Fruit fly (Drosophila melanogaster) whole organism, wandering third instar larva: ENCODE results near the gene Asator.

Experiments
- Abd-B ChIP-seq: fragments of >200 bp; optimal IDR thresholded peaks from 2 replicates; lab custom pipeline; 2017; ENCODE audit warnings: missing biosample characterization, missing genetic modification characterization
- CG32264 ChIP-seq: fragments of 200-800 bp; sonication (Bioruptor generic); optimal IDR thresholded peaks from 2 replicates; lab custom pipeline; 2016; ENCODE audit warnings: missing biosample characterization, missing genetic modification characterization
- CG9705 ChIP-seq: fragments of 200-800 bp; sonication (Bioruptor generic); optimal IDR thresholded peaks from 2 replicates; lab custom pipeline; 2018; ENCODE audit warnings: missing biosample characterization, mild to moderate bottlenecking, missing genetic modification characterization
- CrebA ChIP-seq: fragments of 200-800 bp; sonication (Bioruptor generic); optimal IDR thresholded peaks from 2 replicates; lab custom pipeline; 2016; ENCODE audit warnings: missing biosample characterization, mild to moderate bottlenecking, missing genetic modification characterization, borderline replicate concordance
- Dfd ChIP-seq: fragments of >200 bp; optimal IDR thresholded peaks from 2 replicates; lab custom pipeline; 2017; ENCODE audit warnings: missing biosample characterization, missing genetic modification characterization
- Dif ChIP-seq: fragments of 200-275, 200-300 bp; sonication (Bioruptor generic); optimal IDR thresholded peaks from 2 replicates; lab custom pipeline; 2018; ENCODE audit warnings: missing biosample characterization, missing genetic modification characterization; ENCODE audit not compliant: partially characterized antibody
- GATAd ChIP-seq: sonication (Bioruptor generic); optimal IDR thresholded peaks from 2 replicates; lab custom pipeline; 2016; ENCODE audit warnings: missing biosample characterization, missing genetic modification characterization
- HLH106 ChIP-seq: fragments of 200-800 bp; optimal IDR thresholded peaks from 3 replicates; lab custom pipeline; 2019; ENCODE audit warnings: missing biosample characterization, mild to moderate bottlenecking, missing genetic modification characterization, moderate library complexity
- Hnf4 ChIP-seq: fragments of 200-800 bp; sonication (Bioruptor generic); optimal IDR thresholded peaks from 2 replicates; lab custom pipeline; 2016; ENCODE audit warnings: missing biosample characterization, mild to moderate bottlenecking, missing genetic modification characterization
- Hr78 ChIP-seq: fragments of >200 bp; optimal IDR thresholded peaks from 2 replicates; lab custom pipeline; 2017; ENCODE audit warnings: missing biosample characterization, missing genetic modification characterization
- Hr83 ChIP-seq: fragments of 200-300 bp; sonication (Bioruptor generic); optimal IDR thresholded peaks from 2 replicates; lab custom pipeline; 2016; ENCODE audit warnings: missing biosample characterization, mild to moderate bottlenecking, missing genetic modification characterization, moderate library complexity; ENCODE audit not compliant: poor library complexity, severe bottlenecking
- Jra ChIP-seq: sonication (Bioruptor generic); optimal IDR thresholded peaks from 2 replicates; lab custom pipeline; 2016; ENCODE audit warnings: missing biosample characterization, missing genetic modification characterization
- Mio ChIP-seq: sonication (Bioruptor generic); optimal IDR thresholded peaks from 2 replicates; lab custom pipeline; 2016; ENCODE audit warnings: missing biosample characterization, missing genetic modification characterization
- Myc ChIP-seq: fragments of >200 bp; optimal IDR thresholded peaks from 2 replicates; lab custom pipeline; 2017
- N ChIP-seq: fragments of >200 bp; optimal IDR thresholded peaks from 2 replicates; lab custom pipeline; 2018; ENCODE audit warnings: missing biosample characterization, missing external identifiers, missing genetic modification characterization
- OdsH ChIP-seq: fragments of 200-800 bp; sonication (Bioruptor generic); optimal IDR thresholded peaks from 2 replicates; lab custom pipeline; 2016; ENCODE audit warnings: missing biosample characterization, mild to moderate bottlenecking, missing genetic modification characterization
- Rel ChIP-seq, 2 experiments: fragments of 200-800 bp; sonication (Bioruptor generic) in 1 of 2; optimal IDR thresholded peaks; 2 replicates in 1 of 2; 3 replicates in 1 of 2; lab custom pipeline; 2016 to 2019; ENCODE audit warnings: mild to moderate bottlenecking in 2 of 2, missing biosample characterization in 2 of 2, missing genetic modification characterization in 2 of 2, moderate library complexity in 1 of 2
- Sp1 ChIP-seq: fragments of 200-800 bp; sonication (Bioruptor generic); optimal IDR thresholded peaks from 3 replicates; lab custom pipeline; 2019; ENCODE audit warnings: missing biosample characterization, mild to moderate bottlenecking, missing genetic modification characterization, moderate library complexity
- Vsx2 ChIP-seq: fragments of 200-300, 225-300 bp; sonication (Bioruptor generic); optimal IDR thresholded peaks from 2 replicates; lab custom pipeline; 2018; ENCODE audit warnings: missing biosample characterization, missing genetic modification characterization; ENCODE audit not compliant: partially characterized antibody
- br ChIP-seq: fragments of 200-800 bp; sonication (Bioruptor generic); optimal IDR thresholded peaks from 2 replicates; lab custom pipeline; 2016; ENCODE audit warnings: missing biosample characterization, missing genetic modification characterization
- brk ChIP-seq: fragments of 200-800 bp; sonication (Bioruptor generic); optimal IDR thresholded peaks from 2 replicates; lab custom pipeline; 2016; ENCODE audit warnings: missing biosample characterization, mild to moderate bottlenecking, missing genetic modification characterization
- dl ChIP-seq, 2 experiments: fragments of 175-275, 200-275 bp in 1 of 2; fragments of 200-275 bp in 1 of 2; sonication (Bioruptor generic); optimal IDR thresholded peaks; lab custom pipeline; 2018; ENCODE audit warnings: mild to moderate bottlenecking in 2 of 2, missing biosample characterization in 2 of 2, missing genetic modification characterization in 2 of 2, moderate library complexity in 2 of 2; ENCODE audit not compliant: partially characterized antibody in 2 of 2, insufficient read depth in 1 of 2
- dmrt93B ChIP-seq: fragments of 200-800 bp; sonication (Bioruptor generic); optimal IDR thresholded peaks from 2 replicates; lab custom pipeline; 2018; ENCODE audit warnings: missing biosample characterization, mild to moderate bottlenecking, missing genetic modification characterization
- dsf ChIP-seq: sonication (Bioruptor generic); optimal IDR thresholded peaks from 2 replicates; lab custom pipeline; 2016; ENCODE audit warnings: missing biosample characterization, missing genetic modification characterization, borderline replicate concordance
- ey ChIP-seq: fragments of 200-800 bp; sonication (Bioruptor generic); optimal IDR thresholded peaks from 2 replicates; lab custom pipeline; 2016; ENCODE audit warnings: missing biosample characterization, missing genetic modification characterization
- foxo ChIP-seq, 2 experiments: fragments of 200-800 bp; sonication (Bioruptor generic); optimal IDR thresholded peaks; 2 replicates in 1 of 2; 3 replicates in 1 of 2; lab custom pipeline; 2016 to 2017; ENCODE audit warnings: missing biosample characterization in 2 of 2, missing genetic modification characterization in 2 of 2
- fru ChIP-seq: fragments of 200-800 bp; sonication (Bioruptor generic); optimal IDR thresholded peaks from 3 replicates; lab custom pipeline; 2016; ENCODE audit warnings: missing biosample characterization, mild to moderate bottlenecking, missing genetic modification characterization
- h ChIP-seq: fragments of 200-800 bp; sonication (Bioruptor generic); optimal IDR thresholded peaks from 3 replicates; lab custom pipeline; 2016; ENCODE audit warnings: missing biosample characterization, mild to moderate bottlenecking, missing genetic modification characterization
- jim ChIP-seq: fragments of 175-275, 200-325 bp; sonication (Bioruptor generic); optimal IDR thresholded peaks from 2 replicates; lab custom pipeline; 2016; ENCODE audit warnings: missing biosample characterization, mild to moderate bottlenecking, missing genetic modification characterization
- lola ChIP-seq: fragments of >200 bp; optimal IDR thresholded peaks from 2 replicates; lab custom pipeline; 2017; ENCODE audit warnings: missing biosample characterization, missing genetic modification characterization
- psq ChIP-seq: fragments of 200-800 bp; sonication (Bioruptor generic); optimal IDR thresholded peaks from 3 replicates; lab custom pipeline; 2017; ENCODE audit warnings: missing biosample characterization, mild to moderate bottlenecking, missing genetic modification characterization, moderate library complexity
- rgr ChIP-seq: fragments of 200-800 bp; sonication (Bioruptor generic); optimal IDR thresholded peaks from 3 replicates; lab custom pipeline; 2016; ENCODE audit warnings: missing biosample characterization, mild to moderate bottlenecking, missing genetic modification characterization
- sage ChIP-seq: fragments of 200-800 bp; sonication (Bioruptor generic); optimal IDR thresholded peaks from 2 replicates; lab custom pipeline; 2016; ENCODE audit warnings: missing biosample characterization, mild to moderate bottlenecking, missing genetic modification characterization
- sv ChIP-seq: fragments of 200-800 bp; sonication (Bioruptor generic); optimal IDR thresholded peaks from 3 replicates; lab custom pipeline; 2016; ENCODE audit warnings: missing biosample characterization, missing genetic modification characterization
- tai ChIP-seq: sonication (Bioruptor generic); optimal IDR thresholded peaks from 2 replicates; lab custom pipeline; 2016; ENCODE audit warnings: missing biosample characterization, missing genetic modification characterization
- usp ChIP-seq: fragments of >200 bp; optimal IDR thresholded peaks from 2 replicates; lab custom pipeline; 2017; ENCODE audit warnings: missing biosample characterization, missing genetic modification characterization
- woc ChIP-seq: sonication (Bioruptor generic); optimal IDR thresholded peaks from 2 replicates; lab custom pipeline; 2016; ENCODE audit warnings: missing biosample characterization, mild to moderate bottlenecking, missing genetic modification characterization

Asator gene

DNA sequence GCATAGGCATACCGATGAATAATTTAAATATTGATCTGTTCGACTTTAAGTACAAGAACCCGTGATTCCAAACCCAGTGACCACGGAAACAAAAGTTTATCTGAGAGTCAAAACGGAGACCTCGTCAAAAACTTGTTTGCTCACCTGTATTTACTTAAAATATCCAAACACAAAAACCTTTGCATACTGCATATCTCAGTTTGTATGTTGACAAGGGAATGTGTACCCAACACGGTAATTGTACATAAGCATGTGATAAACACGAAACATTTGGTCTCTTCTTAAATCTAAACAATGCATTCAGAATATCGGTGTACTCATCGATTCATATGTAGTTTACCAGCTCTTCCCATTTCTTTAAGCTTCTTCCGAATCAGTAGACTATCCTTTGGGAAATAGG, 8.9 kb upstream of the Asator start:
- TF ChIP-seq Hnf4 (GFP tag; lab: Kevin White, UChicago) (peak; percentile 89), Abd-B (GFP tag; lab: Kevin White, UChicago) (no peak), Dif (no peak), tai (GFP tag; lab: Kevin White, UChicago) (peak; percentile 84), br (GFP tag; lab: Kevin White, UChicago) (peak; percentile 74), GATAd (GFP tag; lab: Kevin White, UChicago) (peak; percentile 56), Hr83 (GFP tag; lab: Kevin White, UChicago) (peak; percentile 91), fru (GFP tag; lab: Kevin White, UChicago) (peak; percentile 64), Dfd (GFP tag; lab: Kevin White, UChicago) (no peak), dmrt93B (peak; percentile 49), jim (no peak), N (GFP tag; lab: Kevin White, UChicago) (no peak), CG9705 (GFP tag; lab: Kevin White, UChicago) (peak; percentile 70), OdsH (GFP tag; lab: Kevin White, UChicago) (peak; percentile 83), Sp1 (GFP tag; lab: Kevin White, UChicago) (peak; percentile 70), brk (GFP tag; lab: Kevin White, UChicago) (no peak), Jra (peak; percentile 69), Vsx2 (GFP tag; lab: Kevin White, UChicago) (no peak), Rel (GFP tag; optimal IDR thresholded peaks at IDR 0.05; lab: Kevin White, UChicago) (no peak), Rel (tag; optimal IDR thresholded peaks at IDR 0.05; lab: Kevin White, UChicago) (no peak), Myc (no peak), Mio (GFP tag; lab: Kevin White, UChicago) (no peak), usp (GFP tag; lab: Kevin White, UChicago) (no peak), dl (GFP tag; optimal IDR thresholded peaks at IDR 0.05; lab: Kevin White, UChicago; ENCODE audit: insufficient read depth in 1 of 2, partially characterized antibody in 2 of 2) (no peak), Hr78 (GFP tag; lab: Kevin White, UChicago) (no peak), lola (no peak), sv (GFP tag; lab: Kevin White, UChicago) (peak; percentile 80), sage (GFP tag; lab: Kevin White, UChicago) (peak; percentile 47), h (GFP tag; lab: Kevin White, UChicago) (peak; percentile 81), psq (GFP tag; lab: Kevin White, UChicago) (peak; percentile 63), foxo (GFP tag; optimal IDR thresholded peaks at IDR 0.05; lab: Kevin White, UChicago) (peak in 1 of 2 experiments; percentile 80), woc (GFP tag; lab: Kevin White, UChicago) (no peak), dsf (GFP tag; lab: Kevin White, UChicago) (peak; percentile 63), rgr (GFP tag; lab: Kevin White, UChicago) (peak; percentile 89), HLH106 (tag; lab: Kevin White, UChicago) (no peak), ey (peak; percentile 49), CrebA (GFP tag; lab: Kevin White, UChicago) (no peak), CG32264 (GFP tag; lab: Kevin White, UChicago) (no peak)

DNA sequence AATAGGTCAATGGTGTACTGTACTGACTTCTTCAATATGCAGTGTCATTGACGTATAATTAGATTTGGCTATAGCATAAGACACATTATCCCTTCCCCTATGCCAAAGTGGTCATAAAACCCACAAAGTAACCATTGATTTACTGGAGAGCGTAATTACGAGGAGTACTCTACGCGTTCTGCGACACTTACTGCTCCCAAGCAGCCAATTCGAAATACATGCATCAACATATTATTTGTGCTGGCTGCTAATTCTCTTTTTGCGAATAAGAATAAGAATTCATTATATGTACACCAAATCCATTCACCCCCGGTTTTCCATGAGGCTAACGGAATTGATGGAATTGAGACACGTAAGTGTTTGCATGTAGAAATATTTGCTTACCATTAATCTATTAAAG, 3.8 kb upstream of the Asator start:
- no peak for TF ChIP-seq lola
- TF ChIP-seq dl (GFP tag; optimal IDR thresholded peaks at IDR 0.05; lab: Kevin White, UChicago; ENCODE audit: insufficient read depth in 1 of 2, partially characterized antibody in 2 of 2) = no peak
- no peak for TF ChIP-seq foxo (GFP tag; optimal IDR thresholded peaks at IDR 0.05; lab: Kevin White, UChicago)

DNA sequence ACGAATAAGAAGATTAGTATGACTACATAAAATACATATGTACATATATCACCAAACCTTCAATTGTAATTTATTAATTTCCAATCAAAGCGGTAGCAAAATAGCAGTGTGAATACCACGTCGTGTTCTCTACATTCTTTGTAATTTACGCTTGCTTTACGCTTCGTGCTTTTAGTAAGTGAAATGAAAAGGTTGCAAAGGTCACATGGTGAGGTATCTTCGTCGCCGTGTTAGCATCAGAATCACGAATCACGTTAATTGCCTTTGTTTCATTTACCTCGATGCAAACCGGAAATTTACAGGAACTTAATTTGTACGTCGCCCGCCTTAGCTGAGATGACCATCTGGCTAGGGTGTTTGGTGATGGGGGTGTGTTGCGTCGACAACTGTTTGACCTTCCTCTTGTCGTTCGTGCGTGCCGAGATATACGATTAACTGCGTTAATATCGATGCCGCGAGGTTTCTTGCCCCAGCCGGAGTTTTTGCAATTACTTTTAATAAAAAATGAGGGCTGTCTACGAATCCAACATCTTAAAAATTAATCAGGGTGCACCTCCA, 2.0 kb upstream of the Asator start:
- no peak for TF ChIP-seq N (GFP tag; lab: Kevin White, UChicago)
- TF ChIP-seq dl (GFP tag; optimal IDR thresholded peaks at IDR 0.05; lab: Kevin White, UChicago; ENCODE audit: insufficient read depth in 1 of 2, partially characterized antibody in 2 of 2) = no peak
- TF ChIP-seq jim = no peak
- no peak for TF ChIP-seq dmrt93B
- TF ChIP-seq br (GFP tag; lab: Kevin White, UChicago) = no peak
- no peak for TF ChIP-seq h (GFP tag; lab: Kevin White, UChicago)
- no peak for TF ChIP-seq sage (GFP tag; lab: Kevin White, UChicago)
- no peak for TF ChIP-seq CG9705 (GFP tag; lab: Kevin White, UChicago)
- TF ChIP-seq CrebA (GFP tag; lab: Kevin White, UChicago) = no peak
- TF ChIP-seq fru (GFP tag; lab: Kevin White, UChicago) = no peak
- no peak for TF ChIP-seq woc (GFP tag; lab: Kevin White, UChicago)
- no peak for TF ChIP-seq ey
- no peak for TF ChIP-seq foxo (GFP tag; optimal IDR thresholded peaks at IDR 0.05; lab: Kevin White, UChicago)
- TF ChIP-seq tai (GFP tag; lab: Kevin White, UChicago) = no peak
- TF ChIP-seq CG32264 (GFP tag; lab: Kevin White, UChicago) = no peak
- no peak for TF ChIP-seq Hr78 (GFP tag; lab: Kevin White, UChicago)
